Worm (Caenorhabditis elegans): ENCODE data around the gene str-3.

The str-3 gene

ce11 chrIV:11124674-11125073, 24.5 kb upstream of the str-3 start, which contains the start of gene spo-11:
Gene spo-11, minus strand, starts transcription at chrIV:11124862.
- no peak for TF ChIP-seq him-1 (tag; optimal IDR thresholded peaks at IDR 0.05)
- no peak for TF ChIP-seq dao-5 (tag; optimal IDR thresholded peaks at IDR 0.05)
- TF ChIP-seq W03F9.2 (tag; optimal IDR thresholded peaks at IDR 0.05), result no peak

ce11 chrIV:11119972-11120562, 19.9 kb upstream of the str-3 start:
- TF ChIP-seq dao-5 (tag; optimal IDR thresholded peaks at IDR 0.05) (no peak), him-1 (tag; optimal IDR thresholded peaks at IDR 0.05) (no peak), W03F9.2 (tag; optimal IDR thresholded peaks at IDR 0.05) (no peak)

DNA sequence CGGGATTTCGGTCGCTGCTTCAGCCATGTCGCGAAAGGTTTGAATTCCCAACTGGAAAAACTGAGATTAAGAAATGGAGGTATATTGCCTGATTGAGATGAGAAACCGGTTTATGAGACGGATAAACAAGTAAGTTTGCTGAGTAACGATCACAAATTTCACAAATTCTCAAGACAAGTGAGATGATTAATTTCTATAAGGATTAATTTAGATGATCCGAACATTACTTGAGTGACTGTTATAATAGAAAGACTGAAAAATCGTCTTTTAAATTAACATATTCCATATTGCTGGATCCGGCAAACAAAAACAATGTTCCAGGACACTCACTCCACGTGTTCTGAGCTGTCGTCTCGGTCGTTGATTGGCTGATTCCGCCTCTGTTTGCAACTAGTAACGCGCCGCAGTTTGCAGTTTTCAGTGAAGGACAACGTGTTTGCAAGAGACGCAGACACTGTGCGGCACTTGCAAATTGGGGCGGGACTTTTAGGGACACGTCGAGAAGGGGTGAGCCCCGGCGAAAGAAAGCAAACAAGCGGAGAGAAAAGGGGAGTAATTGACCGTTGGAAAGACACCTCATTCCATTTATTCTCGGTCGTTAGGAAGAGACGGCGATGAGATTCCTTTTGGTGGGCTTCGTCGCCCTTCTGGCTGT, 18.8 kb upstream of the str-3 start, which contains the start of the genes imp-2 and enpl-1:
imp-2 (minus strand) TSS at position 51 of the 655 bp plus-strand sequence.
enpl-1 (plus strand) TSS at position 462 of the 655 bp plus-strand sequence.
- TF ChIP-seq him-1 (tag; optimal IDR thresholded peaks at IDR 0.05), result no peak
- peak; percentile 45 for TF ChIP-seq W03F9.2 (tag; optimal IDR thresholded peaks at IDR 0.05)
- no peak for TF ChIP-seq dao-5 (tag; optimal IDR thresholded peaks at IDR 0.05)

ce11 chrIV:11112641-11113040, 12.5 kb upstream of the str-3 start, which contains the start of gene clc-9:
Gene clc-9, plus strand, starts transcription at chrIV:11112941.
- no peak for TF ChIP-seq dao-5 (tag; optimal IDR thresholded peaks at IDR 0.05)
- TF ChIP-seq him-1 (tag; optimal IDR thresholded peaks at IDR 0.05), result no peak
- no peak for TF ChIP-seq W03F9.2 (tag; optimal IDR thresholded peaks at IDR 0.05)

- TF ChIP-seq him-1 (tag; optimal IDR thresholded peaks at IDR 0.05), result no peak
- TF ChIP-seq dao-5 (tag; optimal IDR thresholded peaks at IDR 0.05), result no peak
- TF ChIP-seq W03F9.2 (tag; optimal IDR thresholded peaks at IDR 0.05), result no peak
Observed at ce11 chrIV:11111898-11112297, 11.7 kb upstream of the str-3 start.

ce11 chrIV:11110995-11111619, 10.9 kb upstream of the str-3 start, which contains the start of gene rps-5:
Gene rps-5, minus strand, starts transcription at chrIV:11111045.
- peak; percentile 71 for TF ChIP-seq W03F9.2 (tag; optimal IDR thresholded peaks at IDR 0.05)
- no peak for TF ChIP-seq dao-5 (tag; optimal IDR thresholded peaks at IDR 0.05)
- no peak for TF ChIP-seq him-1 (tag; optimal IDR thresholded peaks at IDR 0.05)

ce11 chrIV:11109771-11110170, 9.6 kb upstream of the str-3 start, which contains the start of gene pigk-1:
Gene pigk-1, minus strand, starts transcription at chrIV:11110018.
- TF ChIP-seq W03F9.2 (tag; optimal IDR thresholded peaks at IDR 0.05) (no peak), him-1 (tag; optimal IDR thresholded peaks at IDR 0.05) (no peak), dao-5 (tag; optimal IDR thresholded peaks at IDR 0.05) (no peak)

ce11 chrIV:11105724-11106123, 5.6 kb upstream of the str-3 start, which contains the start of gene srlf-24:
Gene srlf-24, minus strand, starts transcription at chrIV:11105824.
- no peak for TF ChIP-seq dao-5 (tag; optimal IDR thresholded peaks at IDR 0.05)
- no peak for TF ChIP-seq him-1 (tag; optimal IDR thresholded peaks at IDR 0.05)
- no peak for TF ChIP-seq W03F9.2 (tag; optimal IDR thresholded peaks at IDR 0.05)

DNA sequence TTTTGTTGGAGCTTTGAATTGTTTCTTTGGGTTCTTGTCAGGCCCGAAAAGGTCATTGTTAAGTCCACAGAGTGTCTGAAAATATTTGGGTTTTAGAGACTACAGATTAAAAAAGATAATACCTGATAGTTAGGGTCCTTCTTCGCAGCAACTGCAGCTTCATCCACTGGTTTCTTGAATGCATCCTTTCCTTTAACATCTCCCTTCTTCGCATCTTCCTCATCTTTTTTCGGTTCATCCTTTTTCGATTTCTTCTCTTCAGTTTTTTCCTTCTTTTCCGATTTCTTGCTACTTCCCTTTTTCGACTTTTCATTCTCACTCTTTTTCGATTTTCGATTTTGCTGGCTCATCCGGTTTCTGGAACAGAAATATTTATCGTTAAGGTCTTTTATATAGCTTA, 3.3 kb upstream of the str-3 start:
- TF ChIP-seq him-1 (tag; optimal IDR thresholded peaks at IDR 0.05), result no peak
- no peak for TF ChIP-seq dao-5 (tag; optimal IDR thresholded peaks at IDR 0.05)
- TF ChIP-seq W03F9.2 (tag; optimal IDR thresholded peaks at IDR 0.05), result no peak

ce11 chrIV:11102608-11103007, 2.4 kb upstream of the str-3 start, which contains the start of gene srlf-17:
Gene srlf-17, minus strand, starts transcription at chrIV:11102708.
- TF ChIP-seq W03F9.2 (tag; optimal IDR thresholded peaks at IDR 0.05) (no peak), dao-5 (tag; optimal IDR thresholded peaks at IDR 0.05) (no peak), him-1 (tag; optimal IDR thresholded peaks at IDR 0.05) (no peak)

- TF ChIP-seq dao-5 (tag; optimal IDR thresholded peaks at IDR 0.05) (no peak), W03F9.2 (tag; optimal IDR thresholded peaks at IDR 0.05) (no peak), him-1 (tag; optimal IDR thresholded peaks at IDR 0.05) (no peak)
Observed at ce11 chrIV:11101383-11101782, 1.2 kb upstream of the str-3 start, which contains the start of gene srlf-18. Gene srlf-18, minus strand, starts transcription at chrIV:11101483.

DNA sequence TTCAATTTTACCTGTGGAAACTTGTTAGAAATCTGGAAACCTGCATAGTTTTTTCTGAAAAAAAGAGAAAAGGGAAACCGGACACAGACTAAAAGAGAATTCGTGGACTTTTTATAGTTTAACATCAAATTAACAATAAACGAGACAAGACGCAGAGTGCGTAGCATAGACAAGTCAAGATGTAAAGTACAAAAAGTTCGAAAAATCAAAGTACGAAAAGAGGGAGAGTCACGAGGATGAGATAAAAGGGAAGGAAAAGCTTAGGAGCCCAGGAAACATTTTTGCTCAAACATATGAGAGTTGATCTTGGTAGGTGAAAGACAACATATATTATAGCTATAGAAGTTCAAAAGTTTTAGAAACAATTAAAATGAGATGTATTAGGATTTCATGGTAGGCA, 2.4 kb downstream of the str-3 start, which contains the start of gene M7.12:
M7.12 (minus strand) TSS at position 188 of the 400 bp plus-strand sequence.
- no peak for TF ChIP-seq him-1 (tag; optimal IDR thresholded peaks at IDR 0.05)
- TF ChIP-seq dao-5 (tag; optimal IDR thresholded peaks at IDR 0.05), result no peak
- no peak for TF ChIP-seq W03F9.2 (tag; optimal IDR thresholded peaks at IDR 0.05)

- no peak for TF ChIP-seq W03F9.2 (tag; optimal IDR thresholded peaks at IDR 0.05)
- TF ChIP-seq him-1 (tag; optimal IDR thresholded peaks at IDR 0.05), result no peak
- no peak for TF ChIP-seq dao-5 (tag; optimal IDR thresholded peaks at IDR 0.05)
Observed at ce11 chrIV:11094974-11095373, 5.2 kb downstream of the str-3 start, which contains the start of gene M7.8. Gene M7.8, minus strand, starts transcription at chrIV:11095085.
